Worm (Caenorhabditis elegans) whole organism, L4 larva: Measurements from ENCODE around the gene cutl-12.

ENCODE experiments used
- D1046.2 ChIP-seq: fragments of 200-800 bp; sonication (Bioruptor generic); IDR thresholded peaks from 2 replicates; pipeline ENCODE4 v1.3.6; 2022; ENCODE audit warnings: missing genetic modification characterization, missing compliant biosample characterization
- F10B5.3 ChIP-seq: sonication (generic microtip); optimal IDR thresholded peaks from 2 replicates; lab custom pipeline; 2016; ENCODE audit warnings: mild to moderate bottlenecking, missing genetic modification characterization, missing compliant biosample characterization
- F26F4.8 ChIP-seq: fragments of 200-800 bp; sonication (Bioruptor generic); conservative IDR thresholded peaks from 2 replicates; pipeline ENCODE4 v1.3.6; 2022; ENCODE audit warnings: missing genetic modification characterization, missing compliant biosample characterization
- F44E2.7 ChIP-seq: fragments of 200-800 bp; sonication (Bioruptor generic); IDR thresholded peaks from 2 replicates; pipeline ENCODE4 v2.1.2; 2022; ENCODE audit warnings: missing genetic modification characterization, missing compliant biosample characterization
- F49E8.2 ChIP-seq: sonication (generic microtip); optimal IDR thresholded peaks from 2 replicates; lab custom pipeline; 2016; ENCODE audit warnings: missing compliant biosample characterization, mild to moderate bottlenecking, missing genetic modification characterization, borderline replicate concordance
- T20F7.1 ChIP-seq: fragments of 200-800 bp; sonication (Bioruptor generic); optimal IDR thresholded peaks from 2 replicates; lab custom pipeline; 2018; ENCODE audit warnings: mild to moderate bottlenecking, missing genetic modification characterization, missing compliant biosample characterization
- T26A8.4 ChIP-seq: fragments of 200-800 bp; sonication (Bioruptor generic); IDR thresholded peaks from 2 replicates; pipeline ENCODE4 v1.3.6; 2022; ENCODE audit warnings: missing genetic modification characterization, missing compliant biosample characterization
- ZK337.2 ChIP-seq: fragments of 200-800 bp; sonication (Bioruptor generic); IDR thresholded peaks from 2 replicates; pipeline ENCODE4 v1.3.6; 2022; ENCODE audit warnings: missing genetic modification reagents, missing genetic modification characterization, missing compliant biosample characterization
- ama-1 ChIP-seq: fragments of 150-350 bp; optimal IDR thresholded peaks from 2 replicates; lab custom pipeline; 2014; ENCODE audit warnings: inconsistent platforms, mixed read lengths
- arid-1 ChIP-seq: fragments of 200-800 bp; sonication (Bioruptor generic); conservative IDR thresholded peaks from 2 replicates; pipeline ENCODE4 v1.3.6; 2022; ENCODE audit warnings: missing genetic modification reagents, missing genetic modification characterization, missing compliant biosample characterization
- ces-1 ChIP-seq: fragments of 150-350 bp; sonication (generic microtip); optimal IDR thresholded peaks from 4 replicates; lab custom pipeline; 2014; ENCODE audit warnings: missing biosample characterization, missing genetic modification reagents, missing genetic modification characterization
- cey-2 ChIP-seq: sonication (generic microtip); optimal IDR thresholded peaks from 3 replicates; lab custom pipeline; 2017; ENCODE audit warnings: missing genetic modification characterization, mild to moderate bottlenecking, missing compliant biosample characterization, antibody characterized with exemption, borderline replicate concordance; ENCODE audit not compliant: insufficient read depth
- ctbp-1 ChIP-seq: fragments of 200-800 bp; sonication (Bioruptor generic); IDR thresholded peaks from 2 replicates; pipeline ENCODE4 v1.3.6; 2022; ENCODE audit warnings: missing genetic modification reagents, missing genetic modification characterization, missing compliant biosample characterization
- daf-12 ChIP-seq: fragments of 150-350 bp; optimal IDR thresholded peaks from 2 replicates; lab custom pipeline; 2014; ENCODE audit warnings: missing biosample characterization, missing genetic modification reagents, missing genetic modification characterization
- dmd-9 ChIP-seq: fragments of 200-800 bp; sonication (Bioruptor generic); IDR thresholded peaks from 2 replicates; pipeline ENCODE4 v1.3.6; 2022; ENCODE audit warnings: missing genetic modification reagents, missing genetic modification characterization, missing compliant biosample characterization
- dpl-1 ChIP-seq: fragments of 150-350 bp; optimal IDR thresholded peaks from 2 replicates; lab custom pipeline; 2014; ENCODE audit warnings: missing biosample characterization, missing genetic modification reagents, missing genetic modification characterization
- dve-1 ChIP-seq: sonication (generic microtip); optimal IDR thresholded peaks from 2 replicates; lab custom pipeline; 2017; ENCODE audit warnings: antibody characterized with exemption, mild to moderate bottlenecking, missing genetic modification characterization, missing compliant biosample characterization; ENCODE audit not compliant: insufficient read depth
- hif-1 ChIP-seq, 2 experiments: sonication (generic microtip); optimal IDR thresholded peaks; 2 replicates each; lab custom pipeline; 2016 to 2017; ENCODE audit warnings: missing compliant biosample characterization in 2 of 2, missing genetic modification characterization in 2 of 2, missing genetic modification reagents in 2 of 2, missing genotype in 2 of 2, mild to moderate bottlenecking in 1 of 2
- hlh-11 ChIP-seq: fragments of 200-800 bp; sonication (Bioruptor generic); optimal IDR thresholded peaks from 2 replicates; lab custom pipeline; 2018; ENCODE audit warnings: mild to moderate bottlenecking, missing genetic modification characterization, missing compliant biosample characterization
- hlh-30 ChIP-seq: sonication (generic microtip); optimal IDR thresholded peaks from 2 replicates; lab custom pipeline; 2017; ENCODE audit warnings: antibody characterized with exemption, mild to moderate bottlenecking, missing genetic modification characterization, missing compliant biosample characterization; ENCODE audit not compliant: insufficient read depth
- lin-13 ChIP-seq: fragments of 150-350 bp; optimal IDR thresholded peaks from 2 replicates; lab custom pipeline; 2014; ENCODE audit warnings: missing biosample characterization, missing genetic modification reagents, missing genetic modification characterization
- lin-15B ChIP-seq: fragments of 150-350 bp; sonication (generic microtip); optimal IDR thresholded peaks from 3 replicates; lab custom pipeline; 2014; ENCODE audit warnings: missing biosample characterization, missing genetic modification characterization
- lin-38 ChIP-seq: fragments of 200-800 bp; sonication (Bioruptor generic); IDR thresholded peaks from 2 replicates; pipeline ENCODE4 v1.3.6; 2022; ENCODE audit warnings: missing genetic modification reagents, missing genetic modification characterization, missing compliant biosample characterization
- lsy-2 ChIP-seq, 2 experiments: fragments of 150-350 bp in 1 of 2; sonication (generic microtip) in 1 of 2; optimal IDR thresholded peaks; 2 replicates each; lab custom pipeline; 2014 to 2017; ENCODE audit warnings: missing biosample characterization in 2 of 2, missing genetic modification characterization in 2 of 2
- madf-5 ChIP-seq, 2 experiments: fragments of 200-800 bp; sonication (Bioruptor generic); IDR thresholded peaks; 2 replicates each; pipeline ENCODE4 v1.3.6; 2022; ENCODE audit warnings: missing compliant biosample characterization in 2 of 2, missing genetic modification characterization in 2 of 2
- mes-2 ChIP-seq: sonication (generic microtip); optimal IDR thresholded peaks from 2 replicates; lab custom pipeline; 2016; ENCODE audit warnings: missing genotype, mild to moderate bottlenecking, missing genetic modification characterization, missing compliant biosample characterization; ENCODE audit not compliant: poor library complexity, severe bottlenecking
- mxl-3 ChIP-seq: fragments of 200-800 bp; sonication (Bioruptor generic); optimal IDR thresholded peaks from 2 replicates; lab custom pipeline; 2018; ENCODE audit warnings: mild to moderate bottlenecking, missing genetic modification characterization, missing compliant biosample characterization
- nhr-102 ChIP-seq: sonication (generic microtip); optimal IDR thresholded peaks from 2 replicates; lab custom pipeline; 2016; ENCODE audit warnings: mild to moderate bottlenecking, missing genetic modification characterization, moderate library complexity, missing compliant biosample characterization
- nhr-11 ChIP-seq: fragments of 150-350 bp; optimal IDR thresholded peaks from 2 replicates; lab custom pipeline; 2014; ENCODE audit warnings: missing biosample characterization, missing genetic modification characterization
- nhr-42 ChIP-seq: fragments of 200-800 bp; sonication (Bioruptor generic); IDR thresholded peaks from 2 replicates; pipeline ENCODE4 v1.3.6; 2022; ENCODE audit warnings: missing genetic modification characterization, missing compliant biosample characterization
- nhr-48 ChIP-seq: sonication (generic microtip); optimal IDR thresholded peaks from 2 replicates; lab custom pipeline; 2016; ENCODE audit warnings: mild to moderate bottlenecking, missing genetic modification characterization, missing compliant biosample characterization
- nhr-6 ChIP-seq: fragments of 150-350 bp; optimal IDR thresholded peaks from 2 replicates; lab custom pipeline; 2014; ENCODE audit warnings: missing biosample characterization, missing genetic modification characterization
- nhr-76 ChIP-seq: fragments of 150-350 bp; optimal IDR thresholded peaks from 2 replicates; lab custom pipeline; 2014; ENCODE audit warnings: missing biosample characterization, missing genetic modification characterization
- pqm-1 ChIP-seq: sonication (generic microtip); optimal IDR thresholded peaks from 2 replicates; lab custom pipeline; 2017; ENCODE audit warnings: missing biosample characterization, missing genetic modification characterization
- rbr-2 ChIP-seq: sonication (generic microtip); optimal IDR thresholded peaks from 2 replicates; lab custom pipeline; 2016; ENCODE audit warnings: missing genotype, missing genetic modification characterization, missing compliant biosample characterization
- sdz-12 ChIP-seq: fragments of 200-800 bp; sonication (Bioruptor generic); optimal IDR thresholded peaks from 2 replicates; lab custom pipeline; 2018; ENCODE audit warnings: mild to moderate bottlenecking, missing genetic modification characterization, missing compliant biosample characterization
- set-16 ChIP-seq: fragments of 200-800 bp; sonication (Bioruptor generic); IDR thresholded peaks from 2 replicates; pipeline ENCODE4 v1.3.6; 2022; ENCODE audit warnings: missing genetic modification reagents, missing genetic modification characterization, missing compliant biosample characterization
- snpc-1.2 ChIP-seq: fragments of 200-800 bp; sonication (Bioruptor generic); IDR thresholded peaks from 2 replicates; pipeline ENCODE4 v1.3.6; 2022; ENCODE audit warnings: missing genetic modification reagents, missing genetic modification characterization, missing compliant biosample characterization
- snpc-4 ChIP-seq: fragments of 150-350 bp; optimal IDR thresholded peaks from 2 replicates; lab custom pipeline; 2014; ENCODE audit warnings: missing biosample characterization, missing genetic modification characterization
- spr-1 ChIP-seq: sonication (generic microtip); optimal IDR thresholded peaks from 2 replicates; lab custom pipeline; 2016; ENCODE audit warnings: mild to moderate bottlenecking, missing genetic modification characterization, missing compliant biosample characterization
- spr-3 ChIP-seq: fragments of 200-800 bp; sonication (Bioruptor generic); optimal IDR thresholded peaks from 2 replicates; lab custom pipeline; 2018; ENCODE audit warnings: mild to moderate bottlenecking, missing genetic modification characterization, missing compliant biosample characterization
- tag-97 ChIP-seq: fragments of 200-800 bp; sonication (Bioruptor generic); IDR thresholded peaks from 2 replicates; pipeline ENCODE4 v1.3.6; 2022; ENCODE audit warnings: missing genetic modification characterization, missing compliant biosample characterization
- unc-62 ChIP-seq, 3 experiments: fragments of 150-350 bp in 1 of 3; sonication (generic microtip); optimal IDR thresholded peaks in 2 of 3; peaks in 1 of 3; 1 replicate in 1 of 3; 2 replicates in 2 of 3; lab custom pipeline; 2014 to 2017; ENCODE audit warnings: missing biosample characterization in 3 of 3, missing genetic modification characterization in 3 of 3, missing genetic modification reagents in 3 of 3, missing genotype in 1 of 3
- zfp-3 ChIP-seq: fragments of 200-800 bp; sonication (Bioruptor generic); conservative IDR thresholded peaks from 2 replicates; pipeline ENCODE4 v1.3.6; 2022; ENCODE audit warnings: missing genetic modification reagents, missing genetic modification characterization, missing compliant biosample characterization
- ztf-11 ChIP-seq: fragments of 150-350 bp; optimal IDR thresholded peaks from 2 replicates; lab custom pipeline; 2014; ENCODE audit warnings: missing biosample characterization, missing genetic modification characterization

Gene cutl-12

DNA sequence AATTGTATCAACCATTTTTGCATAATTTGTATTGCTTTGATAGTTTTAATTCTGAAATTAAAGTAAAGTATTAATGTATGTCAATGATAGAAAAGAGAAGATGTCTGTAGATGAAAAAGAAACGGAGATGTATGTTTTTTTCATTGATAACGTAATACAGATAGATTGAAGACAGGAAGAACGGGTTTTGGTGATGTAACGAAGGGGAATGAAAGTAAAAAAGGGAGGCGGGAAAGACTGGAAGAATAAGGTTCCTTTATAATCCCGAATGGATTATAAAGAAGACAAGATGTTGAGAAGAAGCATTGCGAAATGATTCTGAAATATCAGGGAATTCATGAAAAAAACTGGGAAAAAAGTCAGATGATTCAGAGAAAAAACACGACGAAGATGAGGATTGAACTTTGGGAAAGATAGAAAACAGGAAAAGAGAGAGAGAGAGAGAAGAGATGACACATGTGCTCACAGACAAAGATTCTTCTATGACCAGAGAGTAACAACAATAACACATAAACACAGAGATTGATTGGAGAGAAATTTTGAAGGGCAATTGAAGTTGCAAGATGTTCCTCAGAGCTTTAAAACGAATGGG lies 49.2 kb downstream of the cutl-12 start, which contains the start of gene F54C9.11 (continued):
- no peak for TF ChIP-seq ces-1
- TF ChIP-seq ZK337.2 (GFP tag; lab: Robert Waterston, UW) = no peak
- no peak for TF ChIP-seq unc-62 (GFP tag; optimal IDR thresholded peaks at IDR 0.05 in 1 of 2; lab: Kevin White, UChicago)
- no peak for TF ChIP-seq unc-62 (tag; optimal IDR thresholded peaks at IDR 0.05; lab: Kevin White, UChicago)
- no peak for TF ChIP-seq nhr-76 (tag; lab: Kevin White, UChicago)
- no peak for TF ChIP-seq sdz-12
- TF ChIP-seq mes-2 (tag; lab: Kevin White, UChicago) = no peak
- no peak for TF ChIP-seq snpc-4 (tag; lab: Kevin White, UChicago)
- peak in 1 of 2 experiments; percentile 24 for TF ChIP-seq hif-1 (tag; optimal IDR thresholded peaks at IDR 0.05; lab: Kevin White, UChicago)
- no peak for TF ChIP-seq F26F4.8 (GFP tag; lab: Robert Waterston, UW)
- TF ChIP-seq mxl-3 (GFP tag; lab: Kevin White, UChicago) = peak; percentile 4
- no peak for TF ChIP-seq zfp-3 (GFP tag; lab: Robert Waterston, UW)
- no peak for TF ChIP-seq T20F7.1 (GFP tag; lab: Kevin White, UChicago)
- peak; percentile 43; the same call in 1 of the 2 replicates for TF ChIP-seq ctbp-1 (GFP tag; lab: Robert Waterston, UW)
- no peak for TF ChIP-seq arid-1 (GFP tag; lab: Robert Waterston, UW)
- TF ChIP-seq lin-38 (GFP tag; lab: Robert Waterston, UW) = no peak
- no peak for TF ChIP-seq F49E8.2 (tag; lab: Kevin White, UChicago)
- TF ChIP-seq lsy-2 (tag; optimal IDR thresholded peaks at IDR 0.05; lab: Kevin White, UChicago) = peak in 1 of 2 experiments; percentile 45
- TF ChIP-seq cey-2 (tag; lab: Kevin White, UChicago) = no peak
- no peak for TF ChIP-seq nhr-102 (tag; lab: Kevin White, UChicago)
- no peak for TF ChIP-seq nhr-6 (tag; lab: Kevin White, UChicago)
- TF ChIP-seq set-16 (GFP tag; lab: Robert Waterston, UW) = no peak
- TF ChIP-seq tag-97 (GFP tag; lab: Robert Waterston, UW) = no peak
- peak; percentile 51 for TF ChIP-seq nhr-48
- TF ChIP-seq F10B5.3 (tag; lab: Kevin White, UChicago) = no peak
- no peak for TF ChIP-seq D1046.2 (GFP tag; lab: Robert Waterston, UW)
- TF ChIP-seq dpl-1 (GFP tag; lab: Kevin White, UChicago) = no peak
- TF ChIP-seq rbr-2 (tag; lab: Kevin White, UChicago) = peak; percentile 18
- TF ChIP-seq spr-3 = no peak
- no peak for TF ChIP-seq nhr-11

DNA sequence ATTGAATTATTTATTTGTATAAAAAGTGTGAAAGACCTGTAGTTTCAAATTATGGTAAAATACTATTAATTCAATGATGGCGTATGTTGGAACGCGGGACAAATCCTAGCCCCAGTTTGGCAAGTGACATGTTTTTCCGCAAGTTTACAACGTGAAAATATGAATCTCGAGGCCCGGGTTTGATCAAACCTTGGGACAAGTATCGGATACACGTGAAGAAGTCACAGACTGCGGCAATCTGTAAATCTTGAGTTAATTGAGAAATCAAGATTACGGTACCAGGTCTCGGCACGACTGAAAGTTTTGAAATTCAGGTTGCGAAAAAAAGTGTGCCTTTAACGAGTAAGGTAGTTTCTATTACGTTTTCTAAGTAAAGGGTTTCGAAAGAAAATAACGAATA lies 51.3 kb downstream of the cutl-12 start:
- TF ChIP-seq lin-15B (tag; lab: Kevin White, UChicago) (no peak), T26A8.4 (GFP tag; lab: Robert Waterston, UW) (no peak), nhr-11 (no peak), dmd-9 (GFP tag; lab: Robert Waterston, UW) (no peak), madf-5 (GFP tag; IDR thresholded peaks at IDR 0.05; lab: Robert Waterston, UW) (no peak), pqm-1 (tag; lab: Kevin White, UChicago) (no peak), daf-12 (tag; lab: Kevin White, UChicago) (no peak), ctbp-1 (GFP tag; lab: Robert Waterston, UW) (no peak), ztf-11 (tag; lab: Kevin White, UChicago) (no peak), lin-13 (GFP tag; lab: Kevin White, UChicago) (no peak), hlh-30 (tag; lab: Kevin White, UChicago) (peak; percentile 7), D1046.2 (GFP tag; lab: Robert Waterston, UW) (no peak), spr-1 (no peak), spr-3 (no peak), F44E2.7 (GFP tag; lab: Robert Waterston, UW) (no peak), nhr-42 (GFP tag; lab: Robert Waterston, UW) (no peak), lin-38 (GFP tag; lab: Robert Waterston, UW) (0 out of 2 replicates have a peak, but pooled peaks have one; percentile 28), arid-1 (GFP tag; lab: Robert Waterston, UW) (no peak), dve-1 (no peak), unc-62 (GFP tag; optimal IDR thresholded peaks at IDR 0.05 in 1 of 2; lab: Kevin White, UChicago) (no peak), unc-62 (tag; optimal IDR thresholded peaks at IDR 0.05; lab: Kevin White, UChicago) (no peak), ama-1 (lab: Kevin White, UChicago) (peak; percentile 58), snpc-1.2 (no peak), hlh-11 (no peak), lsy-2 (tag; optimal IDR thresholded peaks at IDR 0.05; lab: Kevin White, UChicago) (no peak), cey-2 (tag; lab: Kevin White, UChicago) (no peak)
